Worm (Caenorhabditis elegans) whole organism, L1 larva: Measurements from ENCODE around the gene ZK1307.1.
A peak's percentile ranks its signal among the peaks of the same experiment; 100 is the strongest.

Experiments used
- C04F5.9 ChIP-seq: sonication (generic microtip); optimal IDR thresholded peaks from 2 replicates; lab custom pipeline; 2016; ENCODE audit warnings: missing genetic modification characterization, missing compliant biosample characterization
- C16A3.4 ChIP-seq: fragments of 150-350 bp; optimal IDR thresholded peaks from 2 replicates; lab custom pipeline; 2014; ENCODE audit warnings: missing biosample characterization, missing genetic modification characterization
- C34B4.2 ChIP-seq: sonication (generic microtip); optimal IDR thresholded peaks from 2 replicates; lab custom pipeline; 2017; ENCODE audit warnings: mild to moderate bottlenecking, missing genetic modification characterization, missing compliant biosample characterization
- F16B12.6 ChIP-seq: fragments of 150-350 bp; optimal IDR thresholded peaks from 2 replicates; lab custom pipeline; 2014; ENCODE audit warnings: missing biosample characterization, missing genetic modification characterization
- aha-1 ChIP-seq: fragments of 150-350 bp; optimal IDR thresholded peaks from 2 replicates; lab custom pipeline; 2014; ENCODE audit warnings: missing biosample characterization, missing genetic modification characterization
- alr-1 ChIP-seq: fragments of 200-800 bp; sonication (Bioruptor generic); optimal IDR thresholded peaks from 2 replicates; lab custom pipeline; 2018; ENCODE audit warnings: borderline replicate concordance, mild to moderate bottlenecking, missing genetic modification characterization, missing compliant biosample characterization
- blmp-1 ChIP-seq: fragments of 150-350 bp; optimal IDR thresholded peaks from 2 replicates; lab custom pipeline; 2014; ENCODE audit warnings: missing biosample characterization, missing genetic modification characterization
- ceh-8 ChIP-seq: fragments of 200-800 bp; sonication (Bioruptor generic); optimal IDR thresholded peaks from 2 replicates; lab custom pipeline; 2018; ENCODE audit warnings: mild to moderate bottlenecking, missing genetic modification characterization, moderate library complexity, missing compliant biosample characterization
- ceh-82 ChIP-seq, 3 experiments: fragments of 150-350 bp in 1 of 3; sonication (generic microtip) in 2 of 3; optimal IDR thresholded peaks; 2 replicates each; lab custom pipeline; 2014 to 2017; ENCODE audit warnings: missing biosample characterization in 3 of 3, missing genetic modification characterization in 3 of 3
- ceh-88 ChIP-seq: fragments of 200-800 bp; sonication (Bioruptor generic); IDR thresholded peaks from 2 replicates; pipeline ENCODE4 v1.3.6; 2022; ENCODE audit warnings: missing genetic modification characterization, missing compliant biosample characterization
- ces-1 ChIP-seq: fragments of 150-350 bp; optimal IDR thresholded peaks from 2 replicates; lab custom pipeline; 2014; ENCODE audit warnings: missing biosample characterization, missing genetic modification reagents, missing genetic modification characterization
- efl-1 ChIP-seq, 4 experiments: fragments of 150-350 bp; optimal IDR thresholded peaks in 3 of 4; peaks in 1 of 4; 1 replicate in 1 of 4; 2 replicates in 3 of 4; lab custom pipeline; 2014; ENCODE audit warnings: missing biosample characterization in 2 of 4, missing genetic modification characterization in 2 of 4, missing genetic modification reagents in 2 of 4
- egl-13 ChIP-seq: sonication (generic microtip); optimal IDR thresholded peaks from 2 replicates; lab custom pipeline; 2016; ENCODE audit warnings: missing genotype, missing genetic modification reagents, missing genetic modification characterization, missing compliant biosample characterization
- egl-27 ChIP-seq, 2 experiments: fragments of 150-350 bp in 1 of 2; sonication (generic microtip); optimal IDR thresholded peaks; 3 replicates each; lab custom pipeline; 2017 to 2018; ENCODE audit warnings: missing biosample characterization in 2 of 2, missing genetic modification characterization in 2 of 2, missing genetic modification reagents in 2 of 2
- elt-2 ChIP-seq: sonication (generic microtip); optimal IDR thresholded peaks from 2 replicates; lab custom pipeline; 2016; ENCODE audit warnings: missing genetic modification characterization, mild to moderate bottlenecking, inconsistent platforms, missing compliant biosample characterization, missing genetic modification reagents
- elt-3 ChIP-seq, 6 experiments: fragments of 150-350 bp in 1 of 6; sonication (generic microtip); optimal IDR thresholded peaks; 2 replicates each; lab custom pipeline; 2017 to 2018; ENCODE audit warnings: missing biosample characterization in 6 of 6, missing genetic modification characterization in 6 of 6, inconsistent platforms in 1 of 6
- ets-5 ChIP-seq: fragments of 200-800 bp; sonication (Bioruptor generic); IDR thresholded peaks from 2 replicates; pipeline ENCODE4 v1.3.6; 2022; ENCODE audit warnings: missing genetic modification characterization, missing compliant biosample characterization
- fkh-8 ChIP-seq: sonication (generic microtip); optimal IDR thresholded peaks from 2 replicates; lab custom pipeline; 2016; ENCODE audit warnings: mild to moderate bottlenecking, missing genetic modification characterization, missing compliant biosample characterization
- jun-1 ChIP-seq: fragments of 150-350 bp; optimal IDR thresholded peaks from 2 replicates; lab custom pipeline; 2014; ENCODE audit warnings: missing biosample characterization, missing genetic modification reagents, missing genetic modification characterization
- lin-14 ChIP-seq: fragments of 200-800 bp; sonication (Bioruptor generic); optimal IDR thresholded peaks from 2 replicates; lab custom pipeline; 2018; ENCODE audit warnings: mild to moderate bottlenecking, missing genetic modification characterization, moderate library complexity, missing compliant biosample characterization
- lin-35 ChIP-seq, 2 experiments: fragments of 150-350 bp; optimal IDR thresholded peaks; 2 replicates each; lab custom pipeline; 2014; ENCODE audit warnings: missing biosample characterization in 2 of 2, missing genetic modification characterization in 2 of 2, missing genetic modification reagents in 2 of 2
- lir-3 ChIP-seq: sonication (generic microtip); optimal IDR thresholded peaks from 2 replicates; lab custom pipeline; 2016; ENCODE audit warnings: mild to moderate bottlenecking, missing genetic modification characterization, moderate library complexity, missing compliant biosample characterization; ENCODE audit not compliant: poor library complexity
- mab-9 ChIP-seq: fragments of 200-800 bp; sonication (Bioruptor generic); IDR thresholded peaks from 2 replicates; pipeline ENCODE4 v1.3.6; 2022; ENCODE audit warnings: missing genetic modification reagents, missing genetic modification characterization, missing compliant biosample characterization
- mdl-1 ChIP-seq, 2 experiments: fragments of 150-350 bp; optimal IDR thresholded peaks; 2 replicates each; lab custom pipeline; 2014 to 2017; ENCODE audit warnings: missing biosample characterization in 2 of 2, missing genetic modification characterization in 2 of 2, inconsistent platforms in 1 of 2
- nhr-19 ChIP-seq: fragments of 200-800 bp; sonication (Bioruptor generic); conservative IDR thresholded peaks from 2 replicates; pipeline ENCODE4 v1.3.6; 2022; ENCODE audit warnings: missing genetic modification characterization, missing compliant biosample characterization
- nhr-20 ChIP-seq: sonication (generic microtip); optimal IDR thresholded peaks from 2 replicates; lab custom pipeline; 2016; ENCODE audit warnings: mild to moderate bottlenecking, missing genetic modification characterization, missing compliant biosample characterization
- nhr-47 ChIP-seq: sonication (generic microtip); optimal IDR thresholded peaks from 2 replicates; lab custom pipeline; 2016; ENCODE audit warnings: mild to moderate bottlenecking, missing genetic modification characterization, moderate library complexity, missing compliant biosample characterization
- nhr-71 ChIP-seq: sonication (generic microtip); optimal IDR thresholded peaks from 2 replicates; lab custom pipeline; 2016; ENCODE audit warnings: mild to moderate bottlenecking, missing genetic modification characterization, moderate library complexity, missing compliant biosample characterization
- nhr-77 ChIP-seq: fragments of 150-350 bp; optimal IDR thresholded peaks from 2 replicates; lab custom pipeline; 2014; ENCODE audit warnings: missing biosample characterization, missing genetic modification characterization
- nhr-85 ChIP-seq: sonication (generic microtip); peaks from one replicate; lab custom pipeline; 2016; ENCODE audit warnings: missing genetic modification characterization, inconsistent platforms, missing compliant biosample characterization
- pax-3 ChIP-seq: fragments of 200-800 bp; sonication (Bioruptor generic); optimal IDR thresholded peaks from 2 replicates; lab custom pipeline; 2018; ENCODE audit warnings: mild to moderate bottlenecking, missing genetic modification characterization, moderate library complexity, missing compliant biosample characterization
- rnt-1 ChIP-seq: sonication (generic microtip); optimal IDR thresholded peaks from 2 replicates; lab custom pipeline; 2016; ENCODE audit warnings: mild to moderate bottlenecking, missing genetic modification characterization, moderate library complexity, missing compliant biosample characterization
- skn-1 ChIP-seq: fragments of 150-350 bp; optimal IDR thresholded peaks from 2 replicates; lab custom pipeline; 2014; ENCODE audit warnings: missing biosample characterization, missing genetic modification characterization
- snu-23 ChIP-seq: sonication (generic microtip); optimal IDR thresholded peaks from 2 replicates; lab custom pipeline; 2016; ENCODE audit warnings: missing genetic modification characterization, missing compliant biosample characterization
- sox-4 ChIP-seq: sonication (generic microtip); optimal IDR thresholded peaks from 2 replicates; lab custom pipeline; 2016; ENCODE audit warnings: missing genetic modification characterization, missing compliant biosample characterization
- sptf-1 ChIP-seq: fragments of 150-350 bp; optimal IDR thresholded peaks from 2 replicates; lab custom pipeline; 2014; ENCODE audit warnings: missing biosample characterization, missing genetic modification characterization
- sup-37 ChIP-seq: fragments of 200-800 bp; sonication (Bioruptor generic); optimal IDR thresholded peaks from 2 replicates; lab custom pipeline; 2018; ENCODE audit warnings: mild to moderate bottlenecking, missing genetic modification characterization, missing compliant biosample characterization
- swsn-7 ChIP-seq: sonication (generic microtip); optimal IDR thresholded peaks from 2 replicates; lab custom pipeline; 2016; ENCODE audit warnings: missing genetic modification characterization, missing compliant biosample characterization
- tbx-2 ChIP-seq: sonication (generic microtip); optimal IDR thresholded peaks from 2 replicates; lab custom pipeline; 2016; ENCODE audit warnings: missing genetic modification characterization, missing compliant biosample characterization
- tlp-1 ChIP-seq: fragments of 150-350 bp; optimal IDR thresholded peaks from 2 replicates; lab custom pipeline; 2014; ENCODE audit warnings: missing biosample characterization, missing genetic modification characterization
- unc-62 ChIP-seq: fragments of 150-350 bp; optimal IDR thresholded peaks from 2 replicates; lab custom pipeline; 2014; ENCODE audit warnings: missing biosample characterization, missing genetic modification reagents, missing genetic modification characterization
- vab-15 ChIP-seq: sonication (generic microtip); optimal IDR thresholded peaks from 2 replicates; lab custom pipeline; 2017; ENCODE audit warnings: missing genotype, mild to moderate bottlenecking, missing genetic modification characterization, missing compliant biosample characterization
- xbp-1 ChIP-seq: sonication (generic microtip); optimal IDR thresholded peaks from 2 replicates; lab custom pipeline; 2016; ENCODE audit warnings: missing genetic modification characterization, missing compliant biosample characterization
- zag-1 ChIP-seq: fragments of 150-350 bp; optimal IDR thresholded peaks from 2 replicates; lab custom pipeline; 2014; ENCODE audit warnings: missing biosample characterization, missing genetic modification characterization

The ZK1307.1 gene

DNA sequence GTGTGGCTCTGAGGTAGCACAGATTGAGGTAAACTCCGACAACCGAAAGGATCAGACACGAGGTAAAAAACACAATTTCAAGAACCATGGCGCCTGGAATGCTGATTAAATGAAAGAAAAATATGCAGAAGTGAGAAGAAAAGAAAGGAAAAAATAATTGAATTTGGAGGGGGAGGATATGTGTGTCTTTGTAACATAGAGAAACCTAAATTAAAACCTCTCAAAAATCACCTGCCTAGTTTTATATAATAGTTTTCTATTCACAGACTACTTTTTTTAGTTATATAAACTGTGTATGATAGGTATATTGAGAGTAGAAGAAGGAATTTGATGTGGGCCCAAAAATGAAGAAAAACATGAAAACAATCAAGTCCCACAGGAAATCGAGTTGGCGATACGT, 10.2 kb upstream of the ZK1307.1 start, which contains the start of gene ZK1320.5:
Gene ZK1320.5, minus strand, starts transcription at position 101 of the 400 bp plus-strand sequence.
- TF ChIP-seq nhr-47 (tag; lab: Kevin White, UChicago) (no peak), nhr-19 (GFP tag; lab: Robert Waterston, UW) (no peak), lin-14 (GFP tag; lab: Kevin White, UChicago) (peak; percentile 15), ets-5 (GFP tag; lab: Robert Waterston, UW) (no peak), C16A3.4 (tag; lab: Kevin White, UChicago) (no peak), unc-62 (no peak), fkh-8 (peak; percentile 38), nhr-71 (tag; lab: Kevin White, UChicago) (peak; percentile 22), sptf-1 (tag; lab: Kevin White, UChicago) (no peak), egl-27 (tag; optimal IDR thresholded peaks at IDR 0.05; lab: Kevin White, UChicago) (no peak), zag-1 (tag; lab: Kevin White, UChicago) (no peak)

DNA sequence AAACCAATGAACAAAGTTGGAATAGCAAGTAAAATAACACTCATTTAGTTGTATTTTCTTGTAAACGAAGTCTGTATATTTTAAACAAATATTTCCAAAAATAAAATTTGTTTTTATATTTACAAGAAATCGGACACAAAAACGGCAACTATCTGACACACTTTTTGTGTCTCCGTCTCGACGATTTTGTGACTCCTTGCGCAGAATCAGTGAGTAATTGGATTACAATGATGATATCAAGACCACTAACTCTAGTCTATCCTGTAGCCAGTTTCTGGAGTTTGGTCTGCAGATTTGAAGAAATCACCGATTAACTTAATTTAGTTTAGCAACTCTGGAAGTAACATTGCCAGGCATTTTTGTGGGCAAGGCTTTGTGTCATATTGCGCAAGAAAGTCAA, 7.4 kb upstream of the ZK1307.1 start, which contains the start of gene cyp-13A10:
Gene cyp-13A10, minus strand, starts transcription at position 88 of the 400 bp plus-strand sequence.
- peak; percentile 26 for TF ChIP-seq blmp-1 (tag; lab: Kevin White, UChicago)
- no peak for TF ChIP-seq swsn-7
- TF ChIP-seq aha-1 (tag; lab: Kevin White, UChicago): no peak
- TF ChIP-seq elt-3 (tag; optimal IDR thresholded peaks at IDR 0.05; lab: Kevin White, UChicago): peak in 1 of 6 experiments; percentile 38
- peak; percentile 66 for TF ChIP-seq nhr-85 (tag; lab: Kevin White, UChicago)
- TF ChIP-seq F16B12.6 (tag; lab: Kevin White, UChicago): no peak
- TF ChIP-seq lin-14 (GFP tag; lab: Kevin White, UChicago): peak; percentile 10
- peak; percentile 18 for TF ChIP-seq nhr-71 (tag; lab: Kevin White, UChicago)
- TF ChIP-seq nhr-20 (tag; lab: Kevin White, UChicago): peak; percentile 47
- no peak for TF ChIP-seq skn-1

DNA sequence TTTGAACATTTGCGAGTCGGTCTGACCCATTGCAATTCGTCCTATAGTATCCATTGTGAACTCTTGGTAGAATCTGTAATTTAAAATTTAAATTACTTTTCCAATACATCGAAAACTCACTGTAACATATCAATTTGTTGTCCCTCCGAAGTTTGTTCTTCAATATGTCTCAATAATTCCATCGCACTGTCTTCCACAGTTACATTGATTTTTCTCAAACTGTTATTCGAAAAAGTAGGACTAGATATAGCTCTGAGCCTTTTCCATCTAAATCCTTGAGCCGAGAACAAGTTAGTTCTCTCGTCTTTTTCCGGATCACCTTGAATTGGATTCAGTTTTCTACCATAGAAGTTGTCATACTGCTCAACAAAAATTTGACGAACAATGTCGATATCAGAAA, 6.8 kb upstream of the ZK1307.1 start:
- no peak for TF ChIP-seq fkh-8
- TF ChIP-seq lir-3 (tag; lab: Kevin White, UChicago): no peak
- no peak for TF ChIP-seq alr-1 (tag; lab: Kevin White, UChicago)
- no peak for TF ChIP-seq C16A3.4 (tag; lab: Kevin White, UChicago)
- TF ChIP-seq tbx-2 (tag; lab: Kevin White, UChicago): no peak
- TF ChIP-seq mdl-1 (tag; optimal IDR thresholded peaks at IDR 0.05; lab: Kevin White, UChicago): no peak
- no peak for TF ChIP-seq sptf-1 (tag; lab: Kevin White, UChicago)
- no peak for TF ChIP-seq xbp-1
- TF ChIP-seq mab-9 (GFP tag; lab: Robert Waterston, UW): no peak
- no peak for TF ChIP-seq nhr-47 (tag; lab: Kevin White, UChicago)
- no peak for TF ChIP-seq ceh-82 (tag; optimal IDR thresholded peaks at IDR 0.05; lab: Kevin White, UChicago)
- TF ChIP-seq ceh-8 (GFP tag; lab: Kevin White, UChicago): no peak
- no peak for TF ChIP-seq zag-1 (tag; lab: Kevin White, UChicago)
- TF ChIP-seq efl-1 (optimal IDR thresholded peaks at IDR 0.05; lab: Kevin White, UChicago): no peak
- TF ChIP-seq efl-1 (GFP tag; optimal IDR thresholded peaks at IDR 0.05 in 1 of 2; lab: Kevin White, UChicago): no peak
- TF ChIP-seq pax-3: no peak
- TF ChIP-seq tlp-1 (tag; lab: Kevin White, UChicago): no peak
- TF ChIP-seq, all 84 proteins: peak for 0

DNA sequence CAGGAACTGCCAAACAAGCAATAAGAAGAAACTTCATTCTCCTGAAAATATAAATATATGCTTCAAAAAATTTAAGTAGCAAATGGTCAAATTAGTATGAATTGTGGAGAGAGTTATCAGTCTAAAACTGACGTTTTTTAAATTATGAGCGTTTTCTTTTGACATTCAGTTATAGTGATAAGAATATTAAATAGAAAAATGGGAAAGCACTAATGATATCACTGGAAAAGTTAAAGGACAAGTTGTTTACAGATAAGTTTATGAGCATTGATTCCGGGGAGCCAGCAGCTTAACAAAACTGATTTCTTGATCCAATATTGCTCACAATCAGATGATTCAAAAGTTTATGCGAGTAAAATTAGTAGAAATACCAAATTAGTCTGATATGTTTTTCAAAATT, 5.0 kb upstream of the ZK1307.1 start, which contains the start of gene ZK1320.3:
Gene ZK1320.3, minus strand, starts transcription at position 41 of the 400 bp plus-strand sequence.
- no peak for TF ChIP-seq vab-15 (tag; lab: Kevin White, UChicago)
- TF ChIP-seq elt-2: no peak
- TF ChIP-seq C04F5.9 (tag; lab: Kevin White, UChicago): no peak
- TF ChIP-seq egl-13 (tag; lab: Kevin White, UChicago): no peak
- no peak for TF ChIP-seq ces-1
- no peak for TF ChIP-seq ceh-88 (GFP tag; lab: Robert Waterston, UW)
- TF ChIP-seq rnt-1 (tag; lab: Kevin White, UChicago): no peak
- TF ChIP-seq lin-35 (GFP tag; optimal IDR thresholded peaks at IDR 0.05; lab: Kevin White, UChicago): no peak
- no peak for TF ChIP-seq snu-23 (GFP tag; lab: Kevin White, UChicago)
- no peak for TF ChIP-seq C34B4.2 (tag; lab: Kevin White, UChicago)
- no peak for TF ChIP-seq jun-1
- TF ChIP-seq nhr-77 (tag; lab: Kevin White, UChicago): no peak
- TF ChIP-seq egl-27 (tag; optimal IDR thresholded peaks at IDR 0.05; lab: Kevin White, UChicago): no peak
- TF ChIP-seq sup-37 (GFP tag; lab: Kevin White, UChicago): no peak
- no peak for TF ChIP-seq sox-4 (tag; lab: Kevin White, UChicago)
- TF ChIP-seq, all 84 proteins: peak for 0
